Fruit fly (Drosophila melanogaster) whole organism, embryonic: ENCODE data around the gene SpdS.

ENCODE experiments used
- BEAF-32 ChIP-seq: fragments of 200-800 bp; sonication (Bioruptor generic); optimal IDR thresholded peaks from 3 replicates; lab custom pipeline; 2017; ENCODE audit warnings: missing biosample characterization, missing genetic modification characterization, mild to moderate bottlenecking, moderate library complexity, missing genetic modification reagents
- CG10366 ChIP-seq: fragments of 200-800 bp; sonication (Bioruptor generic); IDR thresholded peaks from 2 replicates; pipeline ENCODE4 v1.3.6; 2022; ENCODE audit warnings: missing biosample characterization, missing genetic modification characterization
- CG12071 ChIP-seq: fragments of 200-800 bp; sonication (Bioruptor generic); optimal IDR thresholded peaks from 3 replicates; lab custom pipeline; 2018; ENCODE audit warnings: missing biosample characterization, mild to moderate bottlenecking, missing genetic modification characterization
- CG13123 ChIP-seq: fragments of 200-800 bp; sonication (Bioruptor generic); optimal IDR thresholded peaks from 2 replicates; lab custom pipeline; 2016; ENCODE audit warnings: missing biosample characterization, missing genetic modification characterization
- CG13894 ChIP-seq: fragments of 200-800 bp; sonication (Bioruptor generic); optimal IDR thresholded peaks from 3 replicates; lab custom pipeline; 2018; ENCODE audit warnings: missing biosample characterization, mild to moderate bottlenecking, missing genetic modification characterization, moderate library complexity
- CG14860 ChIP-seq: fragments of 200-800 bp; sonication (Bioruptor generic); IDR thresholded peaks from 3 replicates; pipeline ENCODE4 v1.3.6; 2022; ENCODE audit warnings: missing biosample characterization, missing genetic modification characterization; ENCODE audit not compliant: partially characterized antibody
- CG16813 ChIP-seq: fragments of 200-800 bp; sonication (Bioruptor generic); IDR thresholded peaks from 3 replicates; pipeline ENCODE4 v1.3.6; 2022; ENCODE audit warnings: missing biosample characterization, missing genetic modification characterization; ENCODE audit not compliant: partially characterized antibody
- CG17186 ChIP-seq: fragments of 200-800 bp; sonication (Bioruptor generic); optimal IDR thresholded peaks from 3 replicates; lab custom pipeline; 2017; ENCODE audit warnings: missing biosample characterization, missing genetic modification reagents, missing genetic modification characterization
- CG18262 ChIP-seq: fragments of 200-800 bp; optimal IDR thresholded peaks from 3 replicates; lab custom pipeline; 2019; ENCODE audit warnings: missing biosample characterization, mild to moderate bottlenecking, missing genetic modification characterization, moderate library complexity
- CG2116 ChIP-seq: fragments of 200-800 bp; sonication (Bioruptor generic); optimal IDR thresholded peaks from 3 replicates; lab custom pipeline; 2018; ENCODE audit warnings: missing biosample characterization, mild to moderate bottlenecking, missing genetic modification characterization
- CG2712 ChIP-seq: fragments of 200-800 bp; optimal IDR thresholded peaks from 3 replicates; lab custom pipeline; 2019; ENCODE audit warnings: missing biosample characterization, mild to moderate bottlenecking, missing genetic modification characterization, moderate library complexity
- CG34224 ChIP-seq: fragments of 200-800 bp; sonication (Bioruptor generic); IDR thresholded peaks from 3 replicates; pipeline ENCODE4 v1.3.6; 2022; ENCODE audit warnings: missing biosample characterization, missing genetic modification characterization; ENCODE audit not compliant: partially characterized antibody
- CG4404 ChIP-seq: fragments of 200-800 bp; sonication (Bioruptor generic); IDR thresholded peaks from 2 replicates; pipeline ENCODE4 v1.3.6; 2022; ENCODE audit warnings: missing biosample characterization, missing genetic modification characterization
- CG4424 ChIP-seq: fragments of 200-800 bp; sonication (Bioruptor generic); optimal IDR thresholded peaks from 3 replicates; lab custom pipeline; 2016; ENCODE audit warnings: missing biosample characterization, missing genetic modification characterization
- CG4854 ChIP-seq: fragments of 200-800 bp; sonication (Bioruptor generic); optimal IDR thresholded peaks from 2 replicates; lab custom pipeline; 2016; ENCODE audit warnings: missing biosample characterization, missing genetic modification characterization, inconsistent platforms
- CG6254 ChIP-seq: fragments of 200-800 bp; sonication (Bioruptor generic); optimal IDR thresholded peaks from 3 replicates; lab custom pipeline; 2017; ENCODE audit warnings: mild to moderate bottlenecking, missing biosample characterization, missing genetic modification reagents, missing genetic modification characterization
- CG6272 ChIP-seq: fragments of 200-800 bp; sonication (Bioruptor generic); IDR thresholded peaks from 2 replicates; pipeline ENCODE4 v1.3.6; 2022; ENCODE audit warnings: missing biosample characterization, missing genetic modification characterization
- Dp ChIP-seq: fragments of 200-800 bp; sonication (Bioruptor generic); optimal IDR thresholded peaks from 2 replicates; lab custom pipeline; 2018; ENCODE audit warnings: missing biosample characterization, mild to moderate bottlenecking, missing genetic modification characterization, moderate library complexity
- Kr ChIP-seq: fragments of 200-800 bp; sonication (Bioruptor generic); optimal IDR thresholded peaks from 2 replicates; lab custom pipeline; 2017; ENCODE audit warnings: missing biosample characterization, mild to moderate bottlenecking, missing genetic modification characterization
- Lim3 ChIP-seq: fragments of 200-800 bp; sonication (Bioruptor generic); IDR thresholded peaks from 2 replicates; pipeline ENCODE4 v1.3.6; 2022; ENCODE audit warnings: missing biosample characterization, missing genetic modification characterization
- MTF-1 ChIP-seq: fragments of 200-800 bp; sonication (Bioruptor generic); optimal IDR thresholded peaks from 2 replicates; lab custom pipeline; 2018; ENCODE audit warnings: missing biosample characterization, mild to moderate bottlenecking, missing genetic modification characterization, borderline replicate concordance
- Myb ChIP-seq: fragments of 200-800 bp; sonication (Bioruptor generic); optimal IDR thresholded peaks from 2 replicates; lab custom pipeline; 2016; ENCODE audit warnings: missing biosample characterization, missing genetic modification characterization
- Rfx ChIP-seq: fragments of 200-800 bp; sonication (Bioruptor generic); IDR thresholded peaks from 2 replicates; pipeline ENCODE4 v1.3.6; 2022; ENCODE audit warnings: missing biosample characterization, missing genetic modification characterization
- Scr ChIP-seq: fragments of 200-800 bp; sonication (Bioruptor generic); IDR thresholded peaks from 2 replicates; pipeline ENCODE4 v1.3.6; 2022; ENCODE audit warnings: missing biosample characterization, missing genetic modification characterization; ENCODE audit not compliant: partially characterized antibody
- Sry-δ ChIP-seq: fragments of 200-800 bp; sonication (Bioruptor generic); optimal IDR thresholded peaks from 2 replicates; lab custom pipeline; 2016; ENCODE audit warnings: missing biosample characterization, missing genetic modification characterization
- Xbp1 ChIP-seq: fragments of 200-800 bp; sonication (Bioruptor generic); optimal IDR thresholded peaks from 3 replicates; lab custom pipeline; 2016; ENCODE audit warnings: missing biosample characterization, mild to moderate bottlenecking, missing genetic modification characterization
- bcd ChIP-seq: fragments of 200-800 bp; sonication (Bioruptor generic); optimal IDR thresholded peaks from 2 replicates; lab custom pipeline; 2017; ENCODE audit warnings: missing biosample characterization, mild to moderate bottlenecking, missing genetic modification characterization
- chinmo ChIP-seq: fragments of 200-800 bp; sonication (Bioruptor generic); IDR thresholded peaks from 4 replicates; pipeline ENCODE4 v1.3.6; 2022; ENCODE audit warnings: missing biosample characterization, missing genetic modification characterization; ENCODE audit not compliant: partially characterized antibody
- croc ChIP-seq: fragments of 200-800 bp; sonication (Bioruptor generic); conservative IDR thresholded peaks from 3 replicates; pipeline ENCODE4 v1.3.6; 2022; ENCODE audit warnings: missing biosample characterization, missing genetic modification characterization
- dati ChIP-seq: fragments of 200-800 bp; sonication (Bioruptor generic); IDR thresholded peaks from 2 replicates; pipeline ENCODE4 v1.3.6; 2022; ENCODE audit warnings: missing biosample characterization, missing genetic modification characterization
- fd64A ChIP-seq: fragments of 200-800 bp; sonication (Bioruptor generic); optimal IDR thresholded peaks from 3 replicates; lab custom pipeline; 2018; ENCODE audit warnings: missing biosample characterization, mild to moderate bottlenecking, missing genetic modification characterization
- ftz-f1 ChIP-seq: fragments of 200-800 bp; sonication (Bioruptor generic); optimal IDR thresholded peaks from 2 replicates; lab custom pipeline; 2016; ENCODE audit warnings: missing biosample characterization, missing genetic modification characterization
- grau ChIP-seq: fragments of 200-800 bp; optimal IDR thresholded peaks from 3 replicates; lab custom pipeline; 2019; ENCODE audit warnings: missing biosample characterization, mild to moderate bottlenecking, missing genetic modification characterization, moderate library complexity
- hb ChIP-seq: fragments of 200-800 bp; sonication (Bioruptor generic); IDR thresholded peaks from 3 replicates; pipeline ENCODE4 v1.3.6; 2022; ENCODE audit warnings: missing biosample characterization, missing genetic modification characterization; ENCODE audit not compliant: partially characterized antibody
- lbe ChIP-seq: fragments of 200-800 bp; sonication (Bioruptor generic); optimal IDR thresholded peaks from 2 replicates; lab custom pipeline; 2016; ENCODE audit warnings: missing biosample characterization, mild to moderate bottlenecking, missing genetic modification characterization
- nau ChIP-seq: fragments of 200-800 bp; sonication (Bioruptor generic); optimal IDR thresholded peaks from 3 replicates; lab custom pipeline; 2017; ENCODE audit warnings: missing biosample characterization, mild to moderate bottlenecking, missing genetic modification characterization, missing genetic modification reagents
- psq ChIP-seq: fragments of 200-800 bp; sonication (Bioruptor generic); optimal IDR thresholded peaks from 2 replicates; lab custom pipeline; 2017; ENCODE audit warnings: missing biosample characterization, missing genetic modification characterization
- pzg ChIP-seq: fragments of 200-800 bp; sonication (Bioruptor generic); optimal IDR thresholded peaks from 3 replicates; lab custom pipeline; 2018; ENCODE audit warnings: missing biosample characterization, mild to moderate bottlenecking, missing genetic modification characterization, moderate library complexity
- repo ChIP-seq: fragments of 200-800 bp; sonication (Bioruptor generic); optimal IDR thresholded peaks from 2 replicates; lab custom pipeline; 2016; ENCODE audit warnings: missing biosample characterization, missing genetic modification characterization
- ro ChIP-seq: fragments of 200-800 bp; sonication (Bioruptor generic); IDR thresholded peaks from 2 replicates; pipeline ENCODE4 v1.3.6; 2022; ENCODE audit warnings: missing biosample characterization, missing genetic modification characterization
- sens ChIP-seq: fragments of 200-800 bp; sonication (Bioruptor generic); peaks from one replicate; lab custom pipeline; 2016; ENCODE audit warnings: missing biosample characterization, missing genetic modification characterization
- sim ChIP-seq: fragments of 200-800 bp; sonication (Bioruptor generic); IDR thresholded peaks from 2 replicates; pipeline ENCODE4 v1.3.6; 2022; ENCODE audit warnings: missing biosample characterization, missing genetic modification characterization
- ssp ChIP-seq: fragments of 200-800 bp; sonication (Bioruptor generic); IDR thresholded peaks from 2 replicates; pipeline ENCODE4 v1.3.6; 2022; ENCODE audit warnings: missing biosample characterization, missing genetic modification characterization
- stc ChIP-seq: fragments of 200-800 bp; sonication (Bioruptor generic); IDR thresholded peaks from 2 replicates; pipeline ENCODE4 v1.3.6; 2022; ENCODE audit warnings: missing biosample characterization, missing genetic modification characterization
- sug ChIP-seq: fragments of 200-800 bp; optimal IDR thresholded peaks from 2 replicates; lab custom pipeline; 2019; ENCODE audit warnings: missing biosample characterization, mild to moderate bottlenecking, missing genetic modification characterization, moderate library complexity
- tna ChIP-seq: fragments of 200-800 bp; sonication (Bioruptor generic); IDR thresholded peaks from 2 replicates; pipeline ENCODE4 v1.3.6; 2022; ENCODE audit warnings: missing biosample characterization, missing genetic modification characterization; ENCODE audit not compliant: partially characterized antibody
- trem ChIP-seq: fragments of 200-800 bp; optimal IDR thresholded peaks from 3 replicates; lab custom pipeline; 2019; ENCODE audit warnings: missing biosample characterization, mild to moderate bottlenecking, missing genetic modification characterization, moderate library complexity
- ttk ChIP-seq: fragments of 200-800 bp; sonication (Bioruptor generic); IDR thresholded peaks from 2 replicates; pipeline ENCODE4 v2.1.2; 2022; ENCODE audit warnings: missing biosample characterization, missing genetic modification characterization
- usp ChIP-seq: fragments of >200 bp; optimal IDR thresholded peaks from 2 replicates; lab custom pipeline; 2017; ENCODE audit warnings: missing biosample characterization, missing genetic modification characterization
- zen2 ChIP-seq: fragments of 200-800 bp; sonication (Bioruptor generic); IDR thresholded peaks from 3 replicates; pipeline ENCODE4 v1.3.6; 2022; ENCODE audit warnings: missing biosample characterization, missing genetic modification characterization; ENCODE audit not compliant: partially characterized antibody
- zfh2 ChIP-seq: fragments of 200-800 bp; sonication (Bioruptor generic); optimal IDR thresholded peaks from 2 replicates; lab custom pipeline; 2016; ENCODE audit warnings: missing biosample characterization, missing genetic modification characterization

The SpdS gene

dm6 chr3R:9637361-9637760 lies 5.9 kb downstream of the SpdS start, which contains the start of gene Scm (continued):
- no peak for TF ChIP-seq ssp (GFP tag; lab: Robert Waterston, UW)
- TF ChIP-seq CG14860 (GFP tag; lab: Robert Waterston, UW), result peak; percentile 85
- TF ChIP-seq ro (GFP tag; lab: Robert Waterston, UW), result no peak
- peak; percentile 41 for TF ChIP-seq lbe (GFP tag; lab: Kevin White, UChicago)
- TF ChIP-seq CG13894 (tag; lab: Kevin White, UChicago), result peak; percentile 2
- no peak for TF ChIP-seq CG6254 (GFP tag; lab: Kevin White, UChicago)
- TF ChIP-seq sens, result peak; percentile 76
- no peak for TF ChIP-seq nau (GFP tag; lab: Kevin White, UChicago)
- TF ChIP-seq Lim3 (GFP tag; lab: Robert Waterston, UW), result no peak
- TF ChIP-seq sug (tag; lab: Kevin White, UChicago), result peak; percentile 26
- TF ChIP-seq CG2116 (GFP tag; lab: Kevin White, UChicago), result peak; percentile 96
- no peak for TF ChIP-seq ttk (GFP tag; lab: Robert Waterston, UW)
- TF ChIP-seq Dp (GFP tag; lab: Kevin White, UChicago), result peak; percentile 69
- peak; percentile 89 for TF ChIP-seq zen2
- peak; percentile 91 for TF ChIP-seq CG16813 (GFP tag; lab: Robert Waterston, UW)
- TF ChIP-seq repo, result no peak
- no peak for TF ChIP-seq zfh2 (GFP tag; lab: Kevin White, UChicago)
- peak; percentile 82 for TF ChIP-seq hb (GFP tag; lab: Robert Waterston, UW)
- TF ChIP-seq CG4854 (GFP tag; lab: Kevin White, UChicago), result peak; percentile 7
- peak; percentile 19 for TF ChIP-seq CG18262 (tag; lab: Kevin White, UChicago)
- peak; percentile 91 for TF ChIP-seq CG34224 (GFP tag; lab: Robert Waterston, UW)
- TF ChIP-seq Scr (GFP tag; lab: Robert Waterston, UW), result peak; percentile 88
- no peak for TF ChIP-seq stc (GFP tag; lab: Robert Waterston, UW)
- no peak for TF ChIP-seq fd64A (GFP tag; lab: Kevin White, UChicago)
- no peak for TF ChIP-seq CG12071 (GFP tag; lab: Kevin White, UChicago)
- peak; percentile 24; the same call in 1 of the 2 replicates for TF ChIP-seq Rfx (GFP tag; lab: Robert Waterston, UW)
- TF ChIP-seq MTF-1, result no peak
- no peak for TF ChIP-seq usp (GFP tag; lab: Kevin White, UChicago)
- TF ChIP-seq CG13123 (GFP tag; lab: Kevin White, UChicago), result no peak
- no peak for TF ChIP-seq CG4424 (GFP tag; lab: Kevin White, UChicago)
- TF ChIP-seq pzg (GFP tag; lab: Kevin White, UChicago), result peak; percentile 88
- TF ChIP-seq Sry-δ (GFP tag; lab: Kevin White, UChicago), result peak; percentile 97
- TF ChIP-seq Xbp1, result peak; percentile 19
- TF ChIP-seq BEAF-32 (GFP tag; lab: Kevin White, UChicago), result peak; percentile 91
- TF ChIP-seq CG4404 (GFP tag; lab: Robert Waterston, UW), result no peak
- no peak for TF ChIP-seq dati (GFP tag; lab: Robert Waterston, UW)
- TF ChIP-seq croc (GFP tag; lab: Robert Waterston, UW), result no peak
- TF ChIP-seq CG10366 (GFP tag; lab: Robert Waterston, UW), result no peak
- peak; percentile 6 for TF ChIP-seq ftz-f1 (GFP tag; lab: Kevin White, UChicago)
- TF ChIP-seq CG2712 (tag; lab: Kevin White, UChicago), result peak; percentile 47
- no peak for TF ChIP-seq sim (GFP tag; lab: Robert Waterston, UW)
- TF ChIP-seq trem (tag; lab: Kevin White, UChicago), result peak; percentile 72
- TF ChIP-seq bcd (GFP tag; lab: Kevin White, UChicago), result no peak
- TF ChIP-seq CG17186 (GFP tag; lab: Kevin White, UChicago), result peak; percentile 85
- TF ChIP-seq chinmo (GFP tag; lab: Robert Waterston, UW), result peak; percentile 78; the same call in 1 of the 4 replicates
- TF ChIP-seq tna (GFP tag; lab: Robert Waterston, UW), result peak; percentile 89
- TF ChIP-seq psq (GFP tag; lab: Kevin White, UChicago), result no peak
- TF ChIP-seq Kr, result no peak
- TF ChIP-seq grau (tag; lab: Kevin White, UChicago), result no peak
- TF ChIP-seq CG6272, result 0 out of 2 replicates have a peak, but pooled peaks have one; percentile 35
- TF ChIP-seq Myb, result peak; percentile 94
